Worm (Caenorhabditis elegans): ENCODE measurements around the gene C02F5.3.

C02F5.3 gene

ce11 chrIII:8286003-8286402, 40.3 kb downstream of the C02F5.3 start:
- no peak for TF ChIP-seq flt-1 (GFP tag; IDR thresholded peaks at IDR 0.05)
- no peak for TF ChIP-seq med-1 (GFP tag; optimal IDR thresholded peaks at IDR 0.05; ENCODE audit: insufficient read depth)
- TF ChIP-seq cog-1 (tag; optimal IDR thresholded peaks at IDR 0.05), result no peak
- TF ChIP-seq ztf-29 (GFP tag; IDR thresholded peaks at IDR 0.05), result no peak
- no peak for TF ChIP-seq ztf-23 (GFP tag; IDR thresholded peaks at IDR 0.05)
- TF ChIP-seq ref-1 (GFP tag; conservative IDR thresholded peaks at IDR 0.05), result no peak
- TF ChIP-seq T22C8.4 (GFP tag; IDR thresholded peaks at IDR 0.05), result no peak
- TF ChIP-seq tab-1 (GFP tag; IDR thresholded peaks at IDR 0.05), result no peak
- no peak for TF ChIP-seq klf-2 (GFP tag; conservative IDR thresholded peaks at IDR 0.05)

- TF ChIP-seq cog-1 (tag; optimal IDR thresholded peaks at IDR 0.05) (no peak), ztf-29 (GFP tag; IDR thresholded peaks at IDR 0.05) (no peak), T22C8.4 (GFP tag; IDR thresholded peaks at IDR 0.05) (no peak), med-1 (GFP tag; optimal IDR thresholded peaks at IDR 0.05; ENCODE audit: insufficient read depth) (no peak)
These were observed 41.1 kb downstream of the C02F5.3 start for ce11 chrIII:8286824-8287223.

- TF ChIP-seq ztf-23 (GFP tag; IDR thresholded peaks at IDR 0.05) (0 out of 2 replicates have a peak, but pooled peaks have one; percentile 16), flt-1 (GFP tag; IDR thresholded peaks at IDR 0.05) (peak; percentile 52; the same call in 1 of the 2 replicates), med-1 (GFP tag; optimal IDR thresholded peaks at IDR 0.05; ENCODE audit: insufficient read depth) (no peak)
These were observed 41.8 kb downstream of the C02F5.3 start for ce11 chrIII:8287519-8287918.

ce11 chrIII:8289181-8289580, 43.5 kb downstream of the C02F5.3 start:
- TF ChIP-seq ztf-29 (GFP tag; IDR thresholded peaks at IDR 0.05), result no peak
- no peak for TF ChIP-seq cog-1 (tag; optimal IDR thresholded peaks at IDR 0.05)
- no peak for TF ChIP-seq ref-1 (GFP tag; conservative IDR thresholded peaks at IDR 0.05)
- TF ChIP-seq tab-1 (GFP tag; IDR thresholded peaks at IDR 0.05), result no peak
- TF ChIP-seq med-1 (GFP tag; optimal IDR thresholded peaks at IDR 0.05; ENCODE audit: insufficient read depth), result no peak
- no peak for TF ChIP-seq klf-2 (GFP tag; conservative IDR thresholded peaks at IDR 0.05)
- TF ChIP-seq flt-1 (GFP tag; IDR thresholded peaks at IDR 0.05), result no peak
- no peak for TF ChIP-seq T22C8.4 (GFP tag; IDR thresholded peaks at IDR 0.05)
- no peak for TF ChIP-seq ztf-23 (GFP tag; IDR thresholded peaks at IDR 0.05)

- TF ChIP-seq klf-2 (GFP tag; conservative IDR thresholded peaks at IDR 0.05) (no peak), cog-1 (tag; optimal IDR thresholded peaks at IDR 0.05) (no peak), flt-1 (GFP tag; IDR thresholded peaks at IDR 0.05) (no peak), ref-1 (GFP tag; conservative IDR thresholded peaks at IDR 0.05) (no peak), tab-1 (GFP tag; IDR thresholded peaks at IDR 0.05) (no peak), T22C8.4 (GFP tag; IDR thresholded peaks at IDR 0.05) (no peak), ztf-29 (GFP tag; IDR thresholded peaks at IDR 0.05) (no peak), ztf-23 (GFP tag; IDR thresholded peaks at IDR 0.05) (no peak), med-1 (GFP tag; optimal IDR thresholded peaks at IDR 0.05; ENCODE audit: insufficient read depth) (no peak)
These were observed 45.8 kb downstream of the C02F5.3 start for ce11 chrIII:8291268-8292032.

ce11 chrIII:8293260-8293659, 47.6 kb downstream of the C02F5.3 start:
- TF ChIP-seq ref-1 (GFP tag; conservative IDR thresholded peaks at IDR 0.05) (no peak), ztf-29 (GFP tag; IDR thresholded peaks at IDR 0.05) (no peak), tab-1 (GFP tag; IDR thresholded peaks at IDR 0.05) (no peak), ztf-23 (GFP tag; IDR thresholded peaks at IDR 0.05) (no peak), med-1 (GFP tag; optimal IDR thresholded peaks at IDR 0.05; ENCODE audit: insufficient read depth) (no peak), klf-2 (GFP tag; conservative IDR thresholded peaks at IDR 0.05) (no peak), flt-1 (GFP tag; IDR thresholded peaks at IDR 0.05) (no peak), T22C8.4 (GFP tag; IDR thresholded peaks at IDR 0.05) (no peak), cog-1 (tag; optimal IDR thresholded peaks at IDR 0.05) (no peak)
